Worm (Caenorhabditis elegans): ENCODE data around the gene Y47C4A.1.

ce11 chrX:311211-311610 is 25.2 kb upstream of the Y47C4A.1 start, which contains the start of gene nlp-64:
- TF ChIP-seq snpc-4 (tag; optimal IDR thresholded peaks at IDR 0.05) (no peak), fkh-10 (GFP tag; optimal IDR thresholded peaks at IDR 0.05) (no peak), nhr-11 (tag; optimal IDR thresholded peaks at IDR 0.05) (no peak), lin-39 (tag; optimal IDR thresholded peaks at IDR 0.05) (no peak), sox-4 (tag; optimal IDR thresholded peaks at IDR 0.05) (no peak), egl-27 (tag; optimal IDR thresholded peaks at IDR 0.05) (no peak), ceh-63 (GFP tag; optimal IDR thresholded peaks at IDR 0.05) (no peak), ceh-8 (GFP tag; optimal IDR thresholded peaks at IDR 0.05) (no peak), unc-30 (tag; optimal IDR thresholded peaks at IDR 0.05) (no peak), nhr-12 (tag; optimal IDR thresholded peaks at IDR 0.05) (no peak), unc-62 (GFP tag; optimal IDR thresholded peaks at IDR 0.05) (no peak)

Data from whole organism, L1 larva.